Worm (Caenorhabditis elegans) whole organism, L3 larva: ENCODE measurements around the gene F14D7.18.

Experiments used
- R02D3.7 ChIP-seq: fragments of 150-350 bp; optimal IDR thresholded peaks from 2 replicates; lab custom pipeline; 2014; ENCODE audit warnings: missing biosample characterization, missing genetic modification characterization
- ZK546.5 ChIP-seq: sonication (generic microtip); optimal IDR thresholded peaks from 2 replicates; lab custom pipeline; 2017; ENCODE audit warnings: missing biosample characterization, missing genetic modification characterization
- aly-2 ChIP-seq: fragments of 150-350 bp; optimal IDR thresholded peaks from 2 replicates; lab custom pipeline; 2014; ENCODE audit warnings: missing biosample characterization, missing genetic modification characterization
- ama-1 ChIP-seq: fragments of 150-350 bp; optimal IDR thresholded peaks from 2 replicates; lab custom pipeline; 2018
- ceh-16 ChIP-seq: sonication (generic microtip); optimal IDR thresholded peaks from 2 replicates; lab custom pipeline; 2017; ENCODE audit warnings: missing biosample characterization, missing genetic modification characterization
- ceh-9 ChIP-seq: sonication (generic microtip); optimal IDR thresholded peaks from 2 replicates; lab custom pipeline; 2018; ENCODE audit warnings: missing biosample characterization, missing genetic modification characterization
- daf-12 ChIP-seq: fragments of 150-350 bp; optimal IDR thresholded peaks from 2 replicates; lab custom pipeline; 2014; ENCODE audit warnings: missing biosample characterization, missing genetic modification reagents, missing genetic modification characterization
- egl-27 ChIP-seq: sonication (generic microtip); optimal IDR thresholded peaks from 4 replicates; lab custom pipeline; 2017; ENCODE audit warnings: missing biosample characterization, missing genetic modification reagents, missing genetic modification characterization
- elt-1 ChIP-seq: fragments of 150-350 bp; optimal IDR thresholded peaks from 2 replicates; lab custom pipeline; 2014; ENCODE audit warnings: missing biosample characterization, missing genetic modification characterization
- elt-3 ChIP-seq, 3 experiments: fragments of 150-350 bp in 1 of 3; sonication (generic microtip) in 2 of 3; optimal IDR thresholded peaks; 2 replicates in 2 of 3; 4 replicates in 1 of 3; lab custom pipeline; 2014 to 2017; ENCODE audit warnings: missing biosample characterization in 3 of 3, missing genetic modification characterization in 3 of 3
- eor-1 ChIP-seq, 2 experiments: fragments of 150-350 bp; optimal IDR thresholded peaks; 2 replicates each; lab custom pipeline; 2014 to 2018; ENCODE audit warnings: missing biosample characterization in 2 of 2, missing genetic modification characterization in 2 of 2
- fkh-10 ChIP-seq: sonication (generic microtip); optimal IDR thresholded peaks from 2 replicates; lab custom pipeline; 2017; ENCODE audit warnings: missing biosample characterization, missing genetic modification reagents, missing genetic modification characterization
- fkh-2 ChIP-seq: fragments of 150-350 bp; optimal IDR thresholded peaks from 2 replicates; lab custom pipeline; 2014; ENCODE audit warnings: missing biosample characterization, missing genetic modification reagents, missing genetic modification characterization
- fos-1 ChIP-seq: fragments of 150-350 bp; optimal IDR thresholded peaks from 2 replicates; lab custom pipeline; 2014; ENCODE audit warnings: missing biosample characterization, missing genetic modification characterization
- jun-1 ChIP-seq: fragments of 150-350 bp; optimal IDR thresholded peaks from 2 replicates; lab custom pipeline; 2014; ENCODE audit warnings: missing biosample characterization, missing genetic modification reagents, missing genetic modification characterization
- lin-15B ChIP-seq: fragments of 150-350 bp; optimal IDR thresholded peaks from 2 replicates; lab custom pipeline; 2014; ENCODE audit warnings: missing biosample characterization, missing genetic modification characterization
- lin-39 ChIP-seq: fragments of 150-350 bp; optimal IDR thresholded peaks from 2 replicates; lab custom pipeline; 2018; ENCODE audit warnings: missing biosample characterization, missing genetic modification reagents, missing genetic modification characterization
- lsy-12 ChIP-seq: sonication (generic microtip); optimal IDR thresholded peaks from 2 replicates; lab custom pipeline; 2016; ENCODE audit warnings: mild to moderate bottlenecking, missing genetic modification characterization, missing compliant biosample characterization
- mdl-1 ChIP-seq: fragments of 150-350 bp; optimal IDR thresholded peaks from 2 replicates; lab custom pipeline; 2014; ENCODE audit warnings: missing biosample characterization, missing genetic modification characterization
- mml-1 ChIP-seq: fragments of 150-350 bp; sonication (generic microtip); optimal IDR thresholded peaks from 3 replicates; lab custom pipeline; 2014; ENCODE audit warnings: missing biosample characterization, missing genetic modification characterization
- nhr-11 ChIP-seq: fragments of 150-350 bp; optimal IDR thresholded peaks from 2 replicates; lab custom pipeline; 2014; ENCODE audit warnings: missing biosample characterization, missing genetic modification characterization
- nhr-12 ChIP-seq: fragments of 150-350 bp; optimal IDR thresholded peaks from 2 replicates; lab custom pipeline; 2014; ENCODE audit warnings: missing biosample characterization, missing genetic modification characterization
- nhr-23 ChIP-seq: fragments of 150-350 bp; optimal IDR thresholded peaks from 2 replicates; lab custom pipeline; 2014; ENCODE audit warnings: missing biosample characterization, missing genetic modification reagents, missing genetic modification characterization
- nhr-237 ChIP-seq: fragments of 150-350 bp; optimal IDR thresholded peaks from 2 replicates; lab custom pipeline; 2014; ENCODE audit warnings: missing biosample characterization, missing genetic modification characterization
- nhr-25 ChIP-seq: sonication (generic microtip); optimal IDR thresholded peaks from 2 replicates; lab custom pipeline; 2017; ENCODE audit warnings: missing biosample characterization, missing genetic modification characterization
- nhr-28 ChIP-seq: fragments of 150-350 bp; optimal IDR thresholded peaks from 2 replicates; lab custom pipeline; 2014; ENCODE audit warnings: missing biosample characterization, missing genetic modification characterization
- nhr-43 ChIP-seq: sonication (generic microtip); optimal IDR thresholded peaks from 2 replicates; lab custom pipeline; 2016; ENCODE audit warnings: mild to moderate bottlenecking, missing genetic modification characterization, missing compliant biosample characterization; ENCODE audit not compliant: poor library complexity, severe bottlenecking
- nhr-67 ChIP-seq: fragments of 150-350 bp; optimal IDR thresholded peaks from 2 replicates; lab custom pipeline; 2014; ENCODE audit warnings: missing biosample characterization, missing genetic modification characterization
- nhr-76 ChIP-seq: fragments of 150-350 bp; sonication (generic microtip); optimal IDR thresholded peaks from 5 replicates; lab custom pipeline; 2014; ENCODE audit warnings: missing biosample characterization, missing genetic modification characterization
- nhr-77 ChIP-seq: fragments of 150-350 bp; optimal IDR thresholded peaks from 2 replicates; lab custom pipeline; 2014; ENCODE audit warnings: missing biosample characterization, missing genetic modification characterization
- pqm-1 ChIP-seq: fragments of 150-350 bp; optimal IDR thresholded peaks from 2 replicates; lab custom pipeline; 2017; ENCODE audit warnings: missing biosample characterization, missing genetic modification characterization, inconsistent platforms
- sea-2 ChIP-seq: fragments of 150-350 bp; sonication (generic microtip); optimal IDR thresholded peaks from 4 replicates; lab custom pipeline; 2014; ENCODE audit warnings: missing biosample characterization, missing genetic modification reagents, missing genetic modification characterization
- skn-1 ChIP-seq: fragments of 150-350 bp; optimal IDR thresholded peaks from 2 replicates; lab custom pipeline; 2014; ENCODE audit warnings: missing biosample characterization, missing genetic modification characterization
- snpc-4 ChIP-seq: fragments of 150-350 bp; optimal IDR thresholded peaks from 2 replicates; lab custom pipeline; 2014; ENCODE audit warnings: missing biosample characterization, missing genetic modification characterization
- tbx-2 ChIP-seq: sonication (generic microtip); optimal IDR thresholded peaks from 2 replicates; lab custom pipeline; 2016; ENCODE audit warnings: mild to moderate bottlenecking, missing genetic modification characterization, missing compliant biosample characterization
- unc-39 ChIP-seq: sonication (generic microtip); optimal IDR thresholded peaks from 4 replicates; lab custom pipeline; 2017; ENCODE audit warnings: missing biosample characterization, missing genetic modification characterization
- ztf-11 ChIP-seq: fragments of 150-350 bp; optimal IDR thresholded peaks from 2 replicates; lab custom pipeline; 2014; ENCODE audit warnings: missing biosample characterization, missing genetic modification characterization

F14D7.18 gene

DNA sequence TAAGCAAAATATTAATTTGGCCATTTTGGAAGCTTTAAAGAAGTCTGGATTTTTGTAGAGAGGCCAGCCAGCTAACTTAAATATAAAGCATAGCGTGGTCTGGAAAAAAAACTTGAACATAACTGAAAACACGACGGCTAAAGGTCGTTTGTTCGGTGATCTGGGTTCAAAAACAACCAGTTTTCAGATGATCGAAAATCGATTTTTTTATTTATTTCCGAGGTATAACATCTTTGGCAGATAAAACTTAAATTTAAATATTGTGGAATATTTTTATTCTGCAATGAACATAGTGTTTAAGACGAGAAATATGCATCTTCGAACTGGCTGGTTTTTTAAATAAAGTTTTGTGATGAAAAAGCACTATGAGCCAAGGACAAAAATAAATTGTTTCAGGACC is 21.9 kb downstream of the F14D7.18 start, which contains the start of gene F40G12.4:
Gene F40G12.4 (minus strand): TSS at position 101 of the 400 bp plus-strand sequence.
- TF ChIP-seq nhr-12 (tag; lab: Kevin White, UChicago) (no peak), unc-39 (tag; lab: Kevin White, UChicago) (no peak), mml-1 (tag; lab: Kevin White, UChicago) (no peak), nhr-11 (tag; lab: Kevin White, UChicago) (no peak), jun-1 (tag; lab: Kevin White, UChicago) (no peak), skn-1 (tag; lab: Kevin White, UChicago) (no peak), lin-15B (tag; lab: Kevin White, UChicago) (no peak), ceh-9 (tag; lab: Kevin White, UChicago) (no peak), pqm-1 (no peak), fkh-2 (no peak), ama-1 (lab: Kevin White, UChicago) (no peak), eor-1 (tag; optimal IDR thresholded peaks at IDR 0.05; lab: Kevin White, UChicago) (no peak)
- TF ChIP-seq, all 47 proteins: peak for 0

DNA sequence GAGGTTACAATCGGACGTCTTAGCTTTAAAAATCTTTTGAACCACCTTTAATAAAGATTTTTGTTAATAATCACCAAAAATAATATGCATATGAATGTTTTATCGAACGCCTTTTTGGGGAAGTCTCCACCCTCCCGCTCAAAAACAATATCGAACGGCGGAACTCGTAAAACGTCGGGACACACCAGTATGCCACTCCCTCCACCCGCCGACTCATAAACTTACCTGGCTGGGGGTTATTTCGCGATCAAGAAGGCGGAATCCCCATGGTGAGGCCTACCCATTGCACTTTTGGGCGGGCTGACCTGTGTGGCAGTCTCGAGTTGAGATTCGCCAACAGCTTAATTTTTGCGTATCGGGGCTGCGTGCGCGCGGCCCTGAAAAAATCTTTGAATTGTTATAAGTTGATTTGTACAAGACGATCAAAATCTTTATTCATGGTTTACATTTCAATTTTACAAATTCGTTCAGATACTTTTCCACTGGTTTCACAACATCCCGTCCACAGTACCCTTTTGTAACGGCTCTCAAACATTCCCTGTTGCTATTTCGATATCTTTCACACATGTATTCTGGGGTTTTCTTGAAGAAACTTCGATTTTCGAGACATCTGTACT is 23.1 kb downstream of the F14D7.18 start:
- peak; percentile 1 for TF ChIP-seq snpc-4 (tag; lab: Kevin White, UChicago)
- TF ChIP-seq nhr-237: no peak

DNA sequence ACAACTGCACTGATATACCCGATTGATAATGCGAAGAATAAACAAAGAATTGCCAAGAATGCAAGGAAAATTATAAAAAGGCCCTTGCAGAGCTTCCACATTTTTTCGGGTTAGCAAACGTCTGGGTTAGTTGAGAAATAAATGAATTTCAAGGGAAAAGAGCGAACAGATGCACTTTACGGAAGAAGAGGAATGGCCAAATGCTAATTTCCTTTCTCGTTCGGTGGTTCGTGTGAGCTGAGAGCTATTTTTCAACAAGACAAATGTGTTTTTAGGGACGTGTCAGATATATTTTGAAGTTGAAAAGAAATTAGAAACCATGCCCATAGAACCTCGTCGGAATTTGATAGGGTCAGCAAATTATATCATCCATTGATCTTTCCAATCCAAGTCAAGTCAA is 29.7 kb downstream of the F14D7.18 start, which contains the start of gene F40G12.2:
Gene F40G12.2 (minus strand): TSS at position 101 of the 400 bp plus-strand sequence.
- TF ChIP-seq pqm-1 (no peak), sea-2 (GFP tag; lab: Kevin White, UChicago) (no peak), nhr-237 (no peak), nhr-28 (no peak), lsy-12 (tag; lab: Kevin White, UChicago) (no peak), aly-2 (tag; lab: Kevin White, UChicago) (no peak), ztf-11 (tag; lab: Kevin White, UChicago) (no peak), lin-39 (no peak), fos-1 (tag; lab: Kevin White, UChicago) (no peak), fkh-10 (GFP tag; lab: Kevin White, UChicago) (no peak)

DNA sequence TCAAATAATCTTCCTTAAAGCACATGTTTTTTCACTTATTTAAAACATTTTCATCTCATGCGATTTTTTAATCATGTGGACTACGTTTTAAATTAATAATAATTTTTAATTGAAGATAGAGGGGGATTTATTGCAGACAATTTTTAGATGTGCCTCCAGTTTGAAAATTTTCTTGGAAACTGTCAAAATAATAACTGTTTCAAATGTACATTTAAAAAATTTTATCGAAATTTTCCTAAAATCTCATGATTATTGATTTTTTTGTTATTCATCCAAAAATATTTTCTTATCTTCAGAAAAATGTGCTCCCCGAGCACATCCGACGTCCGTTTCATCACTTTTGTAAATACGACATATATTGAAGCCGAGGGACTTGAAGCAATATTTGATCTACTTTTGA is 33.7 kb downstream of the F14D7.18 start, which contains the start of gene sre-8:
Gene sre-8 (plus strand): TSS at position 301 of the 400 bp plus-strand sequence.
- TF ChIP-seq mml-1 (tag; lab: Kevin White, UChicago): no peak
- TF ChIP-seq nhr-76: no peak
- no peak for TF ChIP-seq nhr-28
- no peak for TF ChIP-seq fos-1 (tag; lab: Kevin White, UChicago)
- TF ChIP-seq ama-1 (lab: Kevin White, UChicago): no peak
- TF ChIP-seq nhr-25: no peak
- no peak for TF ChIP-seq nhr-23 (tag; lab: Kevin White, UChicago)
- no peak for TF ChIP-seq ZK546.5
- no peak for TF ChIP-seq tbx-2
- TF ChIP-seq nhr-67 (tag; lab: Kevin White, UChicago): no peak
- TF ChIP-seq skn-1 (tag; lab: Kevin White, UChicago): no peak
- TF ChIP-seq ceh-9 (tag; lab: Kevin White, UChicago): no peak
- TF ChIP-seq elt-1 (tag; lab: Kevin White, UChicago): no peak
- no peak for TF ChIP-seq sea-2 (GFP tag; lab: Kevin White, UChicago)
- no peak for TF ChIP-seq R02D3.7 (tag; lab: Kevin White, UChicago)

DNA sequence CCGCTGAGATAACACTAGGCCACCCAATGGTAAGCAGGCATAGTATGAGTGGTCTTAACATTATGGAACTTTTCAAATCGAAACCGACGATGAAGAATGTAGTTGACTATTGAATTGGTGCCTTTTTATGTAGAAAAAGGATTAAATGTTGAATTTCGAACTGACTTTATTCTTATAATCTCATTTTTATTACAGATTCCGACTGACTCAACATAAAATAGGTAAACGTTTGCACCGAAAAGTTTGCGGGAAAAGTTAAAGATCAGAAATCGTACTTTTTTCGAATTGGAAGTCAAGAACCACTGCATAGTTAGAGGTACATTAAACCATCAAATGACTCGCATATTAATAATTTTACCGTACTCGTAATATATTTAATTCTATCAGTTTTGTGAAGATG is 36.3 kb downstream of the F14D7.18 start, which contains the start of gene K02E11.7:
Gene K02E11.7 (minus strand): TSS at position 101 of the 400 bp plus-strand sequence.
- TF ChIP-seq elt-3 (tag; optimal IDR thresholded peaks at IDR 0.05; lab: Kevin White, UChicago) (no peak), mdl-1 (tag; lab: Kevin White, UChicago) (no peak), ceh-16 (tag; lab: Kevin White, UChicago) (no peak), ZK546.5 (no peak), nhr-23 (tag; lab: Kevin White, UChicago) (no peak), egl-27 (no peak), pqm-1 (no peak), nhr-43 (tag; lab: Kevin White, UChicago) (no peak), nhr-28 (no peak), ama-1 (lab: Kevin White, UChicago) (no peak), eor-1 (tag; optimal IDR thresholded peaks at IDR 0.05; lab: Kevin White, UChicago) (no peak), ztf-11 (tag; lab: Kevin White, UChicago) (no peak), nhr-77 (tag; lab: Kevin White, UChicago) (no peak), daf-12 (tag; lab: Kevin White, UChicago) (no peak), tbx-2 (no peak), lin-39 (no peak)
